Worm (Caenorhabditis elegans): ENCODE measurements around the gene yju-2.

Gene yju-2

DNA sequence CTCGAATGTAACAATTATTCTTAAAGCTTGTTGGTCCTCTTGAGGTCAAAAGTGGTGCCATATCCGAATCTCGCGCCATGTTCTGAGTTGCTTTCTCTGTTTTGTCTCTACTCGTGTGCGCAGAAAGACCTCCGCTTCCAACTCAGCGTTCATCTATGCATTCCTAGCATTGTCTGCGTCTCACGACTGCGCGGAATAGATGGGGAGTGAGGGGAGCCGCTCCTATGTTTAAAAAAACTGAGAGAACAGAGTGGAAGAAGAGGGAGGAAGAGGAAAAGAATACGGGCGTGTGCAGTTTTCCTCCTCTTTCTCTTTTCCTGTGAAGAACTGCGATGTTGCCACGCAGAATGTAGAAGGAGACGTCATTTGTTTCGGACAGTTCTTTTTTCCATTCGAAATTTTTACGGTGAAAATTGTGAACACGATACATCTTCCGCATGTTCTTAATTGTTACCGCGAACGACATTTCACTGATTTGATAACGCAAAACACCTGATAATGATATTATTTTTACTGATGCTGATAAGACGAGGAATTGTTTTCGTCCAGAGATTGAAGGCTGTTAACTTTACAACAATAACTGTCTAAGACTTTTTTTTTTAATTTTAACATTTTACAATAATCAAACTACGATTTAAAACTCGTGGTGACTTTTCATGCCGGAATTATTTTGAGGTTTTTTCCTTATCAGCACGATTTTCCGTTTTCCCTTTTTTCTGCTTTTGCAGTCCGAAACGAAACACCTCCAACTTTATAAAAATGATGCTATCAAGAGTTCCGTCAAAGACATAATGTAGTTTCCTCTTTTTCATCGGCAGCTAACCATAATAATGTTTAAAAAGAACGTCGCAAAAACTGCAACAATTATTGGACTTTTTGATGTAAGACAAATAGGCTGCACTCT, 17.2 kb upstream of the yju-2 start:
- TF ChIP-seq F57C9.4 (tag; optimal IDR thresholded peaks at IDR 0.05), result no peak
- TF ChIP-seq nhr-80 (tag; optimal IDR thresholded peaks at IDR 0.05), result peak; percentile 83
- TF ChIP-seq nhr-90 (tag; optimal IDR thresholded peaks at IDR 0.05), result no peak
- no peak for TF ChIP-seq D2030.7 (GFP tag; IDR thresholded peaks at IDR 0.05)
- no peak for TF ChIP-seq cebp-1 (GFP tag; IDR thresholded peaks at IDR 0.05)
- peak; percentile 49 for TF ChIP-seq cebp-1 (tag; optimal IDR thresholded peaks at IDR 0.05)
- no peak for TF ChIP-seq Y56A3A.18 (GFP tag; IDR thresholded peaks at IDR 0.05)
- no peak for TF ChIP-seq zim-3 (tag; optimal IDR thresholded peaks at IDR 0.05)
- TF ChIP-seq K12H6.12 (tag; optimal IDR thresholded peaks at IDR 0.05), result peak; percentile 43
- TF ChIP-seq somi-1 (GFP tag; optimal IDR thresholded peaks at IDR 0.05), result peak; percentile 4
- TF ChIP-seq zfh-2 (GFP tag; conservative IDR thresholded peaks at IDR 0.05), result peak; percentile 78
- no peak for TF ChIP-seq F52B5.7 (tag; optimal IDR thresholded peaks at IDR 0.05)
- TF ChIP-seq chd-7 (tag; optimal IDR thresholded peaks at IDR 0.05), result peak; percentile 47
- peak; percentile 47 for TF ChIP-seq attf-5 (GFP tag; optimal IDR thresholded peaks at IDR 0.05)
- TF ChIP-seq nhr-179 (tag; optimal IDR thresholded peaks at IDR 0.05), result no peak
- peak; percentile 96 to 97 for TF ChIP-seq let-607 (tag; optimal IDR thresholded peaks at IDR 0.05)
- TF ChIP-seq snpc-4 (GFP tag; optimal IDR thresholded peaks at IDR 0.05), result no peak
- no peak for TF ChIP-seq snpc-4 (tag; optimal IDR thresholded peaks at IDR 0.05)
- TF ChIP-seq dpl-1 (GFP tag; optimal IDR thresholded peaks at IDR 0.05), result no peak
- TF ChIP-seq hmg-1.2 (GFP tag; IDR thresholded peaks at IDR 0.05), result peak; percentile 39; the same call in 1 of the 2 replicates
- TF ChIP-seq ceh-91 (GFP tag; IDR thresholded peaks at IDR 0.05), result no peak
- no peak for TF ChIP-seq die-1 (tag; optimal IDR thresholded peaks at IDR 0.05)
- TF ChIP-seq B0019.2 (GFP tag; conservative IDR thresholded peaks at IDR 0.05), result no peak
- TF ChIP-seq bed-2 (GFP tag; IDR thresholded peaks at IDR 0.05), result no peak
- no peak for TF ChIP-seq ccch-3 (GFP tag; optimal IDR thresholded peaks at IDR 0.05)
- TF ChIP-seq dpff-1 (tag; optimal IDR thresholded peaks at IDR 0.05), result no peak
- no peak for TF ChIP-seq lir-1 (GFP tag; conservative IDR thresholded peaks at IDR 0.05)
- no peak for TF ChIP-seq rcor-1 (GFP tag; IDR thresholded peaks at IDR 0.05)
- no peak for TF ChIP-seq C17E4.6 (GFP tag; IDR thresholded peaks at IDR 0.05)
- no peak for TF ChIP-seq T26A5.8 (tag; optimal IDR thresholded peaks at IDR 0.05)
- peak; percentile 2 for TF ChIP-seq unc-62 (GFP tag; optimal IDR thresholded peaks at IDR 0.05)
- TF ChIP-seq ceh-27 (GFP tag; optimal IDR thresholded peaks at IDR 0.05), result peak; percentile 36
- no peak for TF ChIP-seq Y95B8A.8 (GFP tag; IDR thresholded peaks at IDR 0.05)
- 0 out of 2 replicates have a peak, but pooled peaks have one; percentile 11 for TF ChIP-seq nfyb-1 (GFP tag; IDR thresholded peaks at IDR 0.05)
- TF ChIP-seq tlf-1 (GFP tag; optimal IDR thresholded peaks at IDR 0.05), result no peak

DNA sequence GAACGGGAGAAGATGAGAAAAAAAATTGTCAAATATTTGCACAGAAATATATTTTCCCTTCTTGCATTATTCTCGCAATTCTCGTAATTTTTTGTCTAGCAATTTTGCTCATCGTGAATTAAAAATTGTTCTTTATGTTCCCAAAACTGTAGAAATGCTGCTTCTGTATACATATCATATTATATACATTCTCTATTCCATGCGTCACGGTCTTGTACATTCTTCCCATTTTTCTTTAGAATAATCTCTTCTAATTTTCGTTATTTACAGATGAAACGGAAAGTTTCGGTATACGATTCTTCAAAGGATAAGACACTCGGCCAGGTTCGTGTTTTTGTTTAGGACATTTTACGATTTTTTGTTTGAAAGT, 16.6 kb upstream of the yju-2 start, which contains the start of gene acs-4:
acs-4 (plus strand) TSS at position 271 of the 370 bp plus-strand sequence.
- no peak for TF ChIP-seq C17E4.6 (GFP tag; IDR thresholded peaks at IDR 0.05)
- no peak for TF ChIP-seq lsy-27 (tag; optimal IDR thresholded peaks at IDR 0.05; ENCODE audit: borderline replicate concordance, insufficient read depth)
- no peak for TF ChIP-seq mxl-1 (tag; optimal IDR thresholded peaks at IDR 0.05)
